Worm (Caenorhabditis elegans) whole organism, young adult: ENCODE data around the gene F08G5.3.

Experiments used
- F23B12.7 ChIP-seq: sonication (generic microtip); optimal IDR thresholded peaks from 2 replicates; lab custom pipeline; 2017; ENCODE audit warnings: missing genetic modification characterization, mild to moderate bottlenecking, missing compliant biosample characterization, antibody characterized with exemption, moderate library complexity; ENCODE audit not compliant: insufficient read depth
- attf-5 ChIP-seq: fragments of 200-800 bp; sonication (Bioruptor generic); optimal IDR thresholded peaks from 2 replicates; lab custom pipeline; 2018; ENCODE audit warnings: mild to moderate bottlenecking, missing genetic modification characterization, missing compliant biosample characterization
- hlh-26 ChIP-seq: fragments of 200-800 bp; sonication (Bioruptor generic); conservative IDR thresholded peaks from 2 replicates; pipeline ENCODE4 v1.3.6; 2022; ENCODE audit warnings: missing genetic modification reagents, missing genetic modification characterization, missing compliant biosample characterization
- let-526 ChIP-seq: fragments of 200-800 bp; sonication (Bioruptor generic); IDR thresholded peaks from 2 replicates; pipeline ENCODE4 v1.3.6; 2022; ENCODE audit warnings: missing genetic modification reagents, missing genetic modification characterization, missing compliant biosample characterization
- mel-28 ChIP-seq: sonication (generic microtip); optimal IDR thresholded peaks from 2 replicates; lab custom pipeline; 2016; ENCODE audit warnings: borderline replicate concordance, mild to moderate bottlenecking, missing genetic modification characterization, missing compliant biosample characterization

DNA sequence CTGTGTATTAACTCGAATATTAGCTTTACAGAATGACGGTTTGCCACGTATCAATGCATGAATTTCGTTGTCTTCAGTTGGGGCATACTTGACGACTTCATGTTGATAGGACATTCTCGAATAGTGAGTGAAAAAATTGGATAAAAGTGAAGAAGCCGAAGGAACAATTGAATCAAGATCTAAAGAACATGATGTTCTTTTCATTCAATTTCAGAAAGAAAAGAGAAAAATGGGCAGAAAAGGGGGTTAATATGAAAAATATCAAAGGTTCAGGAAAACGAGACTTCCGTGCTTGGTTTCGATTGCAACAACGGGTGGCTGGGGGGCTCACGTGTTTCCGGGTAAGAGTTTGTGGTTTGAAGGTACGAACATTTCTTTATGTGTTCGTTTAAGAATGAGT is 2.8 kb downstream of the F08G5.3 start:
- no peak for TF ChIP-seq attf-5 (GFP tag; lab: Kevin White, UChicago)
- no peak for TF ChIP-seq let-526 (GFP tag; lab: Robert Waterston, UW)
- TF ChIP-seq hlh-26 (GFP tag; lab: Robert Waterston, UW): no peak
- no peak for TF ChIP-seq mel-28 (tag; lab: Kevin White, UChicago)
- no peak for TF ChIP-seq F23B12.7 (tag; lab: Kevin White, UChicago)
